In genomic region chrV:7436911-7437310, ce11 we compare ENCODE assay signal across 4 worm cellular contexts.
A peak's percentile ranks its signal among the peaks of the same experiment; 100 is the strongest.
TF ChIP-seq lines count a peak whose summit lies in the region.

No protein-coding gene starts in this region.

TF ChIP-seq in whole organism, L1 larva, 84 proteins besides CTCF, POLR2A, EP300 and RAD21 (continued from another document):
- TF ChIP-seq nhr-90 (tag; optimal IDR thresholded peaks at IDR 0.05; lab: Kevin White, UChicago; ENCODE audit: poor library complexity) (peak; percentile 77), swsn-7 (tag; optimal IDR thresholded peaks at IDR 0.05; lab: Kevin White, UChicago) (peak; percentile 4), grh-1 (GFP tag; IDR thresholded peaks at IDR 0.05; lab: Robert Waterston, UW) (peak; percentile 64), elt-2 (tag; optimal IDR thresholded peaks at IDR 0.05; lab: Kevin White, UChicago) (no peak), sox-4 (tag; optimal IDR thresholded peaks at IDR 0.05; lab: Kevin White, UChicago) (no peak), C16A3.4 (tag; optimal IDR thresholded peaks at IDR 0.05; lab: Kevin White, UChicago) (peak; percentile 32), nhr-19 (GFP tag; conservative IDR thresholded peaks at IDR 0.05; lab: Robert Waterston, UW) (peak; percentile 79), snu-23 (GFP tag; optimal IDR thresholded peaks at IDR 0.05; lab: Kevin White, UChicago) (peak; percentile 74), mdl-1 (tag; optimal IDR thresholded peaks at IDR 0.05; lab: Kevin White, UChicago) (peak in 1 of 2 experiments; percentile 79), vab-15 (tag; optimal IDR thresholded peaks at IDR 0.05; lab: Kevin White, UChicago) (peak; percentile 21), lin-14 (GFP tag; optimal IDR thresholded peaks at IDR 0.05; lab: Kevin White, UChicago) (peak; percentile 71), tbx-2 (tag; optimal IDR thresholded peaks at IDR 0.05; lab: Kevin White, UChicago) (peak; percentile 65), nhr-71 (tag; optimal IDR thresholded peaks at IDR 0.05; lab: Kevin White, UChicago) (peak; percentile 80), nhr-47 (tag; optimal IDR thresholded peaks at IDR 0.05; lab: Kevin White, UChicago) (peak; percentile 57), mep-1 (tag; optimal IDR thresholded peaks at IDR 0.05; lab: Kevin White, UChicago) (peak; percentile 58), ces-1 (GFP tag; optimal IDR thresholded peaks at IDR 0.05; lab: Kevin White, UChicago) (no peak)

TF ChIP-seq in whole organism, L2 larva, 48 proteins besides CTCF, POLR2A, EP300 and RAD21 (continued from another document):
- no peak for TF ChIP-seq mbf-1 (tag; optimal IDR thresholded peaks at IDR 0.05; lab: Kevin White, UChicago)
- no peak for TF ChIP-seq snpc-4 (tag; optimal IDR thresholded peaks at IDR 0.05; lab: Kevin White, UChicago)
- no peak for TF ChIP-seq alr-1 (tag; optimal IDR thresholded peaks at IDR 0.05; lab: Kevin White, UChicago)
- no peak for TF ChIP-seq skn-1 (tag; optimal IDR thresholded peaks at IDR 0.05; lab: Kevin White, UChicago)
- peak; percentile 52 for TF ChIP-seq sma-9 (GFP tag; optimal IDR thresholded peaks at IDR 0.05; lab: Kevin White, UChicago)
- no peak for TF ChIP-seq sma-9 (tag; optimal IDR thresholded peaks at IDR 0.05; lab: Kevin White, UChicago)
- no peak for TF ChIP-seq peb-1 (tag; optimal IDR thresholded peaks at IDR 0.05; lab: Kevin White, UChicago)
- TF ChIP-seq unc-55 (GFP tag; optimal IDR thresholded peaks at IDR 0.05; lab: Kevin White, UChicago): no peak
- TF ChIP-seq nhr-10 (tag; optimal IDR thresholded peaks at IDR 0.05; lab: Kevin White, UChicago): no peak
- TF ChIP-seq nhr-129 (tag; optimal IDR thresholded peaks at IDR 0.05; lab: Kevin White, UChicago): peak; percentile 59
- TF ChIP-seq nhr-237 (tag; optimal IDR thresholded peaks at IDR 0.05; lab: Kevin White, UChicago): no peak
- TF ChIP-seq nhr-21 (tag; optimal IDR thresholded peaks at IDR 0.05; lab: Kevin White, UChicago): peak; percentile 94
- TF ChIP-seq ztf-1 (GFP tag; conservative IDR thresholded peaks at IDR 0.05; lab: Robert Waterston, UW): no peak
- no peak for TF ChIP-seq mdl-1 (tag; optimal IDR thresholded peaks at IDR 0.05; lab: Kevin White, UChicago)
- no peak for TF ChIP-seq zag-1 (tag; optimal IDR thresholded peaks at IDR 0.05; lab: Kevin White, UChicago)
- peak; percentile 81 for TF ChIP-seq nhr-25 (tag; optimal IDR thresholded peaks at IDR 0.05; lab: Kevin White, UChicago)
- no peak for TF ChIP-seq aly-2 (tag; optimal IDR thresholded peaks at IDR 0.05; lab: Kevin White, UChicago)
- TF ChIP-seq ztf-4 (tag; optimal IDR thresholded peaks at IDR 0.05; lab: Kevin White, UChicago): peak; percentile 5
- TF ChIP-seq lin-13 (GFP tag; optimal IDR thresholded peaks at IDR 0.05; lab: Kevin White, UChicago): no peak
- TF ChIP-seq ZK546.5 (tag; optimal IDR thresholded peaks at IDR 0.05; lab: Kevin White, UChicago): no peak
- TF ChIP-seq sma-3 (GFP tag; optimal IDR thresholded peaks at IDR 0.05; lab: Kevin White, UChicago): peak; percentile 72
- TF ChIP-seq R02D3.7 (tag; optimal IDR thresholded peaks at IDR 0.05; lab: Kevin White, UChicago): no peak
- TF ChIP-seq Y55F3AM.14 (GFP tag; optimal IDR thresholded peaks at IDR 0.05; lab: Kevin White, UChicago): no peak
- no peak for TF ChIP-seq ceh-16 (tag; optimal IDR thresholded peaks at IDR 0.05; lab: Kevin White, UChicago)
- no peak for TF ChIP-seq unc-39 (tag; optimal IDR thresholded peaks at IDR 0.05; lab: Kevin White, UChicago)
- TF ChIP-seq blmp-1 (tag; optimal IDR thresholded peaks at IDR 0.05; lab: Kevin White, UChicago; ENCODE audit: insufficient read depth): peak; percentile 59
- no peak for TF ChIP-seq nhr-6 (tag; optimal IDR thresholded peaks at IDR 0.05; lab: Kevin White, UChicago)
- TF ChIP-seq gmeb-1 (tag; optimal IDR thresholded peaks at IDR 0.05; lab: Kevin White, UChicago): peak; percentile 26
- no peak for TF ChIP-seq nhr-77 (tag; optimal IDR thresholded peaks at IDR 0.05; lab: Kevin White, UChicago)

TF ChIP-seq in whole organism, L3 larva, 47 proteins besides CTCF, POLR2A, EP300 and RAD21 (continued from another document):
- TF ChIP-seq nhr-23 (tag; optimal IDR thresholded peaks at IDR 0.05; lab: Kevin White, UChicago) (peak; percentile 72), fkh-2 (tag; optimal IDR thresholded peaks at IDR 0.05; lab: Kevin White, UChicago) (no peak), lin-15B (tag; optimal IDR thresholded peaks at IDR 0.05; lab: Kevin White, UChicago) (no peak), ceh-9 (tag; optimal IDR thresholded peaks at IDR 0.05; lab: Kevin White, UChicago) (no peak), nhr-25 (tag; optimal IDR thresholded peaks at IDR 0.05; lab: Kevin White, UChicago) (peak; percentile 78), nhr-43 (tag; optimal IDR thresholded peaks at IDR 0.05; lab: Kevin White, UChicago; ENCODE audit: poor library complexity, severe bottlenecking) (peak; percentile 90), ceh-16 (tag; optimal IDR thresholded peaks at IDR 0.05; lab: Kevin White, UChicago) (no peak), nhr-77 (tag; optimal IDR thresholded peaks at IDR 0.05; lab: Kevin White, UChicago) (no peak), jun-1 (tag; optimal IDR thresholded peaks at IDR 0.05; lab: Kevin White, UChicago) (no peak), pha-4 (tag; optimal IDR thresholded peaks at IDR 0.05; lab: Kevin White, UChicago) (peak; percentile 14), lsy-12 (tag; optimal IDR thresholded peaks at IDR 0.05; lab: Kevin White, UChicago) (no peak), snpc-4 (tag; optimal IDR thresholded peaks at IDR 0.05; lab: Kevin White, UChicago) (no peak), lin-39 (tag; optimal IDR thresholded peaks at IDR 0.05; lab: Kevin White, UChicago) (no peak), ama-1 (optimal IDR thresholded peaks at IDR 0.05; lab: Kevin White, UChicago) (peak; percentile 98), mdl-1 (tag; optimal IDR thresholded peaks at IDR 0.05; lab: Kevin White, UChicago) (no peak), ceh-82 (tag; optimal IDR thresholded peaks at IDR 0.05; lab: Kevin White, UChicago) (no peak), nhr-67 (tag; optimal IDR thresholded peaks at IDR 0.05; lab: Kevin White, UChicago) (no peak)

TF ChIP-seq in whole organism, L4 larva, 104 proteins besides CTCF, POLR2A, EP300 and RAD21 (continued from another document):
- TF ChIP-seq zfp-2 (tag; optimal IDR thresholded peaks at IDR 0.05; lab: Kevin White, UChicago) (no peak), lsy-2 (tag; optimal IDR thresholded peaks at IDR 0.05; lab: Kevin White, UChicago) (peak in 1 of 2 experiments; percentile 41), mep-1 (tag; optimal IDR thresholded peaks at IDR 0.05; lab: Kevin White, UChicago) (peak; percentile 50)
